Worm (Caenorhabditis elegans) whole organism, L4 larva: ENCODE measurements around the gene C39E9.12.

ENCODE experiments used
- D1046.2 ChIP-seq: fragments of 200-800 bp; sonication (Bioruptor generic); IDR thresholded peaks from 2 replicates; pipeline ENCODE4 v1.3.6; 2022; ENCODE audit warnings: missing genetic modification characterization, missing compliant biosample characterization
- F26F4.8 ChIP-seq: fragments of 200-800 bp; sonication (Bioruptor generic); conservative IDR thresholded peaks from 2 replicates; pipeline ENCODE4 v1.3.6; 2022; ENCODE audit warnings: missing genetic modification characterization, missing compliant biosample characterization
- F37D6.2 ChIP-seq: sonication (generic microtip); optimal IDR thresholded peaks from 2 replicates; lab custom pipeline; 2016; ENCODE audit warnings: mild to moderate bottlenecking, missing genetic modification characterization, missing compliant biosample characterization
- Y48G9A.11 ChIP-seq: fragments of 200-800 bp; sonication (Bioruptor generic); IDR thresholded peaks from 2 replicates; pipeline ENCODE4 v1.3.6; 2022; ENCODE audit warnings: missing genetic modification reagents, missing genetic modification characterization, missing compliant biosample characterization
- ZK337.2 ChIP-seq: fragments of 200-800 bp; sonication (Bioruptor generic); IDR thresholded peaks from 2 replicates; pipeline ENCODE4 v1.3.6; 2022; ENCODE audit warnings: missing genetic modification reagents, missing genetic modification characterization, missing compliant biosample characterization
- aha-1 ChIP-seq: fragments of 150-350 bp; peaks from one replicate; lab custom pipeline; 2014; ENCODE audit warnings: missing biosample characterization, missing genetic modification characterization
- ama-1 ChIP-seq: fragments of 150-350 bp; optimal IDR thresholded peaks from 2 replicates; lab custom pipeline; 2014; ENCODE audit warnings: inconsistent platforms, mixed read lengths
- ceh-20 ChIP-seq: fragments of 200-800 bp; sonication (Bioruptor generic); IDR thresholded peaks from 2 replicates; pipeline ENCODE4 v1.3.6; 2022; ENCODE audit warnings: missing genetic modification reagents, missing genetic modification characterization, missing compliant biosample characterization
- ceh-28 ChIP-seq: fragments of 150-350 bp; optimal IDR thresholded peaks from 2 replicates; lab custom pipeline; 2014; ENCODE audit warnings: missing biosample characterization, missing genetic modification reagents, missing genetic modification characterization
- cey-2 ChIP-seq: sonication (generic microtip); optimal IDR thresholded peaks from 3 replicates; lab custom pipeline; 2017; ENCODE audit warnings: missing genetic modification characterization, mild to moderate bottlenecking, missing compliant biosample characterization, antibody characterized with exemption, borderline replicate concordance; ENCODE audit not compliant: insufficient read depth
- ctbp-1 ChIP-seq: fragments of 200-800 bp; sonication (Bioruptor generic); IDR thresholded peaks from 2 replicates; pipeline ENCODE4 v1.3.6; 2022; ENCODE audit warnings: missing genetic modification reagents, missing genetic modification characterization, missing compliant biosample characterization
- dmd-8 ChIP-seq: fragments of 200-800 bp; sonication (Bioruptor generic); IDR thresholded peaks from 2 replicates; pipeline ENCODE4 v1.3.6; 2022; ENCODE audit warnings: missing genetic modification characterization, missing compliant biosample characterization
- dpl-1 ChIP-seq: fragments of 150-350 bp; optimal IDR thresholded peaks from 2 replicates; lab custom pipeline; 2014; ENCODE audit warnings: missing biosample characterization, missing genetic modification reagents, missing genetic modification characterization
- egl-27 ChIP-seq: sonication (generic microtip); optimal IDR thresholded peaks from 3 replicates; lab custom pipeline; 2017; ENCODE audit warnings: missing biosample characterization, missing genetic modification reagents, missing genetic modification characterization
- egl-43 ChIP-seq: fragments of 200-800 bp; sonication (Bioruptor generic); IDR thresholded peaks from 2 replicates; pipeline ENCODE4 v1.3.6; 2022; ENCODE audit warnings: missing genetic modification reagents, missing genetic modification characterization, missing compliant biosample characterization
- fos-1 ChIP-seq: fragments of 150-350 bp; optimal IDR thresholded peaks from 2 replicates; lab custom pipeline; 2014; ENCODE audit warnings: missing biosample characterization, missing genetic modification characterization
- gei-8 ChIP-seq: fragments of 200-800 bp; sonication (Bioruptor generic); optimal IDR thresholded peaks from 2 replicates; lab custom pipeline; 2018; ENCODE audit warnings: mild to moderate bottlenecking, missing genetic modification characterization, missing compliant biosample characterization
- hlh-30 ChIP-seq: sonication (generic microtip); optimal IDR thresholded peaks from 2 replicates; lab custom pipeline; 2017; ENCODE audit warnings: antibody characterized with exemption, mild to moderate bottlenecking, missing genetic modification characterization, missing compliant biosample characterization; ENCODE audit not compliant: insufficient read depth
- hmg-1.1 ChIP-seq: fragments of 200-800 bp; sonication (Bioruptor generic); IDR thresholded peaks from 2 replicates; pipeline ENCODE4 v1.3.6; 2022; ENCODE audit warnings: missing genetic modification reagents, missing genetic modification characterization, missing compliant biosample characterization
- lim-7 ChIP-seq: fragments of 200-800 bp; sonication (Bioruptor generic); IDR thresholded peaks from 2 replicates; pipeline ENCODE4 v1.3.6; 2022; ENCODE audit warnings: missing genetic modification characterization, missing compliant biosample characterization
- lin-15B ChIP-seq: fragments of 150-350 bp; sonication (generic microtip); optimal IDR thresholded peaks from 3 replicates; lab custom pipeline; 2014; ENCODE audit warnings: missing biosample characterization, missing genetic modification characterization
- lin-29 ChIP-seq: fragments of 200-800 bp; sonication (Bioruptor generic); IDR thresholded peaks from 2 replicates; pipeline ENCODE4 v1.3.6; 2022; ENCODE audit warnings: missing genetic modification reagents, missing genetic modification characterization, missing compliant biosample characterization
- lin-38 ChIP-seq: fragments of 200-800 bp; sonication (Bioruptor generic); IDR thresholded peaks from 2 replicates; pipeline ENCODE4 v1.3.6; 2022; ENCODE audit warnings: missing genetic modification reagents, missing genetic modification characterization, missing compliant biosample characterization
- lsy-2 ChIP-seq, 2 experiments: fragments of 150-350 bp in 1 of 2; sonication (generic microtip) in 1 of 2; optimal IDR thresholded peaks; 2 replicates each; lab custom pipeline; 2014 to 2017; ENCODE audit warnings: missing biosample characterization in 2 of 2, missing genetic modification characterization in 2 of 2
- mes-2 ChIP-seq: sonication (generic microtip); optimal IDR thresholded peaks from 2 replicates; lab custom pipeline; 2016; ENCODE audit warnings: missing genotype, mild to moderate bottlenecking, missing genetic modification characterization, missing compliant biosample characterization; ENCODE audit not compliant: poor library complexity, severe bottlenecking
- mxl-3 ChIP-seq: fragments of 200-800 bp; sonication (Bioruptor generic); optimal IDR thresholded peaks from 2 replicates; lab custom pipeline; 2018; ENCODE audit warnings: mild to moderate bottlenecking, missing genetic modification characterization, missing compliant biosample characterization
- nhr-102 ChIP-seq: sonication (generic microtip); optimal IDR thresholded peaks from 2 replicates; lab custom pipeline; 2016; ENCODE audit warnings: mild to moderate bottlenecking, missing genetic modification characterization, moderate library complexity, missing compliant biosample characterization
- nhr-111 ChIP-seq: fragments of 200-800 bp; sonication (Bioruptor generic); optimal IDR thresholded peaks from 2 replicates; lab custom pipeline; 2018; ENCODE audit warnings: mild to moderate bottlenecking, missing genetic modification characterization, missing compliant biosample characterization
- nhr-237 ChIP-seq: sonication (generic microtip); optimal IDR thresholded peaks from 2 replicates; lab custom pipeline; 2017; ENCODE audit warnings: missing biosample characterization, missing genetic modification characterization
- nhr-25 ChIP-seq: sonication (generic microtip); optimal IDR thresholded peaks from 2 replicates; lab custom pipeline; 2017; ENCODE audit warnings: missing genetic modification characterization, mild to moderate bottlenecking, missing compliant biosample characterization, antibody characterized with exemption, moderate library complexity, borderline replicate concordance; ENCODE audit not compliant: insufficient read depth
- nhr-48 ChIP-seq: sonication (generic microtip); optimal IDR thresholded peaks from 2 replicates; lab custom pipeline; 2016; ENCODE audit warnings: mild to moderate bottlenecking, missing genetic modification characterization, missing compliant biosample characterization
- nhr-76 ChIP-seq: fragments of 150-350 bp; optimal IDR thresholded peaks from 2 replicates; lab custom pipeline; 2014; ENCODE audit warnings: missing biosample characterization, missing genetic modification characterization
- php-3 ChIP-seq: fragments of 200-800 bp; sonication (Bioruptor generic); IDR thresholded peaks from 2 replicates; pipeline ENCODE4 v1.3.6; 2022; ENCODE audit warnings: missing genetic modification reagents, missing genetic modification characterization, missing compliant biosample characterization
- rbr-2 ChIP-seq: sonication (generic microtip); optimal IDR thresholded peaks from 2 replicates; lab custom pipeline; 2016; ENCODE audit warnings: missing genotype, missing genetic modification characterization, missing compliant biosample characterization
- saeg-2 ChIP-seq: fragments of 200-800 bp; sonication (Bioruptor generic); IDR thresholded peaks from 2 replicates; pipeline ENCODE4 v1.3.6; 2022; ENCODE audit warnings: missing genetic modification reagents, missing genetic modification characterization, missing compliant biosample characterization
- sdz-12 ChIP-seq: fragments of 200-800 bp; sonication (Bioruptor generic); optimal IDR thresholded peaks from 2 replicates; lab custom pipeline; 2018; ENCODE audit warnings: mild to moderate bottlenecking, missing genetic modification characterization, missing compliant biosample characterization
- skn-1 ChIP-seq: fragments of 150-350 bp; optimal IDR thresholded peaks from 2 replicates; lab custom pipeline; 2014; ENCODE audit warnings: missing biosample characterization, missing genetic modification characterization
- spr-1 ChIP-seq: sonication (generic microtip); optimal IDR thresholded peaks from 2 replicates; lab custom pipeline; 2016; ENCODE audit warnings: mild to moderate bottlenecking, missing genetic modification characterization, missing compliant biosample characterization
- spr-3 ChIP-seq: fragments of 200-800 bp; sonication (Bioruptor generic); optimal IDR thresholded peaks from 2 replicates; lab custom pipeline; 2018; ENCODE audit warnings: mild to moderate bottlenecking, missing genetic modification characterization, missing compliant biosample characterization
- unc-62 ChIP-seq, 3 experiments: fragments of 150-350 bp in 1 of 3; sonication (generic microtip); optimal IDR thresholded peaks in 2 of 3; peaks in 1 of 3; 1 replicate in 1 of 3; 2 replicates in 2 of 3; lab custom pipeline; 2014 to 2017; ENCODE audit warnings: missing biosample characterization in 3 of 3, missing genetic modification characterization in 3 of 3, missing genetic modification reagents in 3 of 3, missing genotype in 1 of 3
- vab-7 ChIP-seq: fragments of 200-800 bp; sonication (Bioruptor generic); IDR thresholded peaks from 2 replicates; pipeline ENCODE4 v1.3.6; 2022; ENCODE audit warnings: missing genetic modification reagents, missing genetic modification characterization, missing compliant biosample characterization
- zfp-3 ChIP-seq: fragments of 200-800 bp; sonication (Bioruptor generic); conservative IDR thresholded peaks from 2 replicates; pipeline ENCODE4 v1.3.6; 2022; ENCODE audit warnings: missing genetic modification reagents, missing genetic modification characterization, missing compliant biosample characterization
- ztf-11 ChIP-seq: fragments of 150-350 bp; optimal IDR thresholded peaks from 2 replicates; lab custom pipeline; 2014; ENCODE audit warnings: missing biosample characterization, missing genetic modification characterization
- ztf-7 ChIP-seq: fragments of 150-350 bp; optimal IDR thresholded peaks from 2 replicates; lab custom pipeline; 2014; ENCODE audit warnings: missing biosample characterization, missing genetic modification characterization

Gene C39E9.12

DNA sequence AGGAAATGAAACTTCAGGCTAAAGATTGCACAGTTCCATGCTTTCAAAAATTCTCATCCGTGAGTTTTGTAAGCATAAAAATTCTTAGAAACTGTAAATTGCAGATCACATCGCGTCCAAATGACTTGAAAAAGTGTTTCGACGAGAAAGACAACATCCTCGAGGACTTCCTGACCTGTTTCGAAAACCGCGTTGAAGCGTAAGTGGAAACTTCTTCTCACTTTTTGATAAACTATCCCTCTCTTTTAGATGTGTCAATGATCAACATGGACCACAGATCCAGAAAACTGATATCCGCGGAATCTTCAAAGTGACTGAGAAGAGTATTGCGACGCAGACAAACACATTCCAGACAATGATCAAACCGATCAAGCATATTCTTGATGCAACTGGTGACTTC, 12.9 kb upstream of the C39E9.12 start:
- TF ChIP-seq egl-27 (tag; lab: Kevin White, UChicago) (no peak), lsy-2 (tag; optimal IDR thresholded peaks at IDR 0.05; lab: Kevin White, UChicago) (no peak), unc-62 (GFP tag; optimal IDR thresholded peaks at IDR 0.05 in 1 of 2; lab: Kevin White, UChicago) (peak in 1 of 2 experiments; percentile 94), unc-62 (tag; optimal IDR thresholded peaks at IDR 0.05; lab: Kevin White, UChicago) (no peak), saeg-2 (GFP tag; lab: Robert Waterston, UW) (no peak), ztf-7 (no peak), mes-2 (tag; lab: Kevin White, UChicago) (no peak), spr-3 (GFP tag; lab: Kevin White, UChicago) (no peak), hmg-1.1 (no peak), lin-29 (no peak), hlh-30 (tag; lab: Kevin White, UChicago) (no peak), php-3 (no peak), dmd-8 (GFP tag; lab: Robert Waterston, UW) (no peak), skn-1 (tag; lab: Kevin White, UChicago) (no peak), fos-1 (no peak), lim-7 (GFP tag; lab: Robert Waterston, UW) (no peak), spr-1 (tag; lab: Kevin White, UChicago) (no peak), ztf-11 (tag; lab: Kevin White, UChicago) (no peak), aha-1 (tag; lab: Kevin White, UChicago) (peak; percentile 9), F37D6.2 (tag; lab: Kevin White, UChicago) (no peak), nhr-25 (peak; percentile 8)

DNA sequence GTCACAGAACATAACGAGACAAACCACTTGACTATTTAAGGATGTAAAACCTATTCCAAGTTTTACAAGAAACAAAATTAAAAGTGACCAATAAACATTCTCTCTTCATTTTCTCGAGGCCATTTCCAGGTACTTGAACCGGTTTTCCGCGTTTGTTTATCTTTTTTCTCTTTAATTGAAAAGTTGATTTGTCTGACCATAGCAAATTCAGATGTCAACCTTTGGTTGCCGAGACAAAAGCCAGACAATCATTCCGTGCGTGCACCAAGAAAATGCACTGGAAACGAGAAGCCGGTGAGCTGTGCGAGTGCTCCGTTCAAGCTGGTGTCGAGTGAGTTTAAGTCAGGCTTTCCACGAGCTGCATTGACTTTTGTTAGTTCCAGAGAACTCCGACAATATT, 11.7 kb upstream of the C39E9.12 start:
- TF ChIP-seq unc-62 (GFP tag; optimal IDR thresholded peaks at IDR 0.05 in 1 of 2; lab: Kevin White, UChicago), result peak in 1 of 2 experiments; percentile 98
- TF ChIP-seq unc-62 (tag; optimal IDR thresholded peaks at IDR 0.05; lab: Kevin White, UChicago), result no peak
- 0 out of 2 replicates have a peak, but pooled peaks have one; percentile 31 for TF ChIP-seq ctbp-1
- no peak for TF ChIP-seq dmd-8 (GFP tag; lab: Robert Waterston, UW)
- TF ChIP-seq rbr-2 (tag; lab: Kevin White, UChicago), result no peak
- no peak for TF ChIP-seq spr-1 (tag; lab: Kevin White, UChicago)
- no peak for TF ChIP-seq nhr-102
- 0 out of 2 replicates have a peak, but pooled peaks have one; percentile 17 for TF ChIP-seq D1046.2 (GFP tag; lab: Robert Waterston, UW)
- TF ChIP-seq vab-7 (GFP tag; lab: Robert Waterston, UW), result no peak
- peak; percentile 39 for TF ChIP-seq ama-1 (lab: Kevin White, UChicago)
- TF ChIP-seq F26F4.8 (GFP tag; lab: Robert Waterston, UW), result no peak
- no peak for TF ChIP-seq nhr-237 (tag; lab: Kevin White, UChicago)
- TF ChIP-seq ceh-20 (GFP tag; lab: Robert Waterston, UW), result 0 out of 2 replicates have a peak, but pooled peaks have one; percentile 21
- 0 out of 2 replicates have a peak, but pooled peaks have one; percentile 40 for TF ChIP-seq egl-43 (GFP tag; lab: Robert Waterston, UW)

ce11 chrIV:13082836-13083763, 10.7 kb upstream of the C39E9.12 start:
- peak; percentile 85 for TF ChIP-seq aha-1 (tag; lab: Kevin White, UChicago)
- no peak for TF ChIP-seq cey-2 (tag; lab: Kevin White, UChicago)
- no peak for TF ChIP-seq mxl-3 (GFP tag; lab: Kevin White, UChicago)
- TF ChIP-seq nhr-111 (GFP tag; lab: Kevin White, UChicago), result no peak
- no peak for TF ChIP-seq ceh-28 (tag; lab: Kevin White, UChicago)
- TF ChIP-seq dpl-1 (GFP tag; lab: Kevin White, UChicago), result no peak
- no peak for TF ChIP-seq Y48G9A.11 (GFP tag; lab: Robert Waterston, UW)
- no peak for TF ChIP-seq lin-38
- TF ChIP-seq lin-15B (tag; lab: Kevin White, UChicago), result no peak
- no peak for TF ChIP-seq spr-1 (tag; lab: Kevin White, UChicago)
- TF ChIP-seq dmd-8 (GFP tag; lab: Robert Waterston, UW), result no peak
- TF ChIP-seq nhr-76 (tag; lab: Kevin White, UChicago), result no peak
- TF ChIP-seq unc-62 (GFP tag; optimal IDR thresholded peaks at IDR 0.05 in 1 of 2; lab: Kevin White, UChicago), result peak in 1 of 2 experiments; percentile 86
- no peak for TF ChIP-seq unc-62 (tag; optimal IDR thresholded peaks at IDR 0.05; lab: Kevin White, UChicago)
- 0 out of 2 replicates have a peak, but pooled peaks have one; percentile 38 for TF ChIP-seq lim-7 (GFP tag; lab: Robert Waterston, UW)
- TF ChIP-seq zfp-3, result peak; percentile 51; the same call in 1 of the 2 replicates
- no peak for TF ChIP-seq gei-8
- TF ChIP-seq nhr-48, result peak; percentile 1
- no peak for TF ChIP-seq ZK337.2 (GFP tag; lab: Robert Waterston, UW)
- TF ChIP-seq rbr-2 (tag; lab: Kevin White, UChicago), result no peak
- no peak for TF ChIP-seq sdz-12
